Worm (Caenorhabditis elegans) whole organism, late embryonic: Measurements from ENCODE around the gene T13C2.2.

Experiments used
- ama-1 ChIP-seq: fragments of 150-350 bp; optimal IDR thresholded peaks from 2 replicates; lab custom pipeline; 2014
- fax-1 ChIP-seq: sonication (generic microtip); optimal IDR thresholded peaks from 2 replicates; lab custom pipeline; 2016; ENCODE audit warnings: missing genotype, missing genetic modification characterization, missing compliant biosample characterization
- pha-4 ChIP-seq: fragments of 150-350 bp; optimal IDR thresholded peaks from 2 replicates; lab custom pipeline; 2018; ENCODE audit warnings: missing biosample characterization, missing genetic modification reagents, missing genetic modification characterization
- rnt-1 ChIP-seq: sonication (generic microtip); optimal IDR thresholded peaks from 2 replicates; lab custom pipeline; 2016; ENCODE audit warnings: missing genetic modification characterization, missing compliant biosample characterization
- tbx-7 ChIP-seq: sonication (generic microtip); optimal IDR thresholded peaks from 2 replicates; lab custom pipeline; 2016; ENCODE audit warnings: missing genotype, missing genetic modification characterization, missing compliant biosample characterization

DNA sequence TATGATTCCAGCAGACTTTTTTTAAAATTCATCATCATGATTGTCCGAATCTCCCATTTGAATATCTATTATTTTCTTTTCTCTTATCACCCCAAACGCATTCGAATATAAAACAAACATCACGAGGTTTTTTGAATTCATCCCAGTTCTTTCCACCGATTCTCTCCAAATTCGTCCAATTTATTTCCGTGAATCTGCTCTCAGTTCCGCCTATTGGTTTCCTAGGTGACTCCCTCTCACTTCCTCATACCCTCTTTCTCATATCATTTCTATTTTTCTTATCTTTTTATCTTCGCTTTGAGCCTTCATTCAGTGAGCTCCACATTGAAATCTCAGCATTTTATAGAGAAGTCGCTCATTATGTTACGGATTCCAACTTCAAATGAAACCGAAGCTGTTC, 12.9 kb upstream of the T13C2.2 start, which contains the start of gene T13C2.7:
- TF ChIP-seq pha-4 (tag; lab: Kevin White, UChicago) (no peak), fax-1 (tag; lab: Kevin White, UChicago) (no peak), ama-1 (lab: Kevin White, UChicago) (no peak), rnt-1 (no peak), tbx-7 (tag; lab: Kevin White, UChicago) (no peak)
